Worm (Caenorhabditis elegans): ENCODE data around the gene C07E3.3.

Gene C07E3.3

ce11 chrII:10360487-10360886 lies 3.2 kb upstream of the C07E3.3 start, which contains the start of gene C07E3.4:
C07E3.4 (plus strand) TSS chrII:10360787.
- no peak for TF ChIP-seq nhr-10 (tag; optimal IDR thresholded peaks at IDR 0.05)
- TF ChIP-seq mab-5 (tag; optimal IDR thresholded peaks at IDR 0.05) = no peak
- TF ChIP-seq blmp-1 (tag; optimal IDR thresholded peaks at IDR 0.05; ENCODE audit: insufficient read depth) = no peak
- no peak for TF ChIP-seq nhr-237 (tag; optimal IDR thresholded peaks at IDR 0.05)
- no peak for TF ChIP-seq gmeb-1 (tag; optimal IDR thresholded peaks at IDR 0.05)
- no peak for TF ChIP-seq elt-1 (tag; optimal IDR thresholded peaks at IDR 0.05)
- no peak for TF ChIP-seq ceh-16 (tag; optimal IDR thresholded peaks at IDR 0.05)
- TF ChIP-seq zag-1 (tag; optimal IDR thresholded peaks at IDR 0.05) = no peak

DNA sequence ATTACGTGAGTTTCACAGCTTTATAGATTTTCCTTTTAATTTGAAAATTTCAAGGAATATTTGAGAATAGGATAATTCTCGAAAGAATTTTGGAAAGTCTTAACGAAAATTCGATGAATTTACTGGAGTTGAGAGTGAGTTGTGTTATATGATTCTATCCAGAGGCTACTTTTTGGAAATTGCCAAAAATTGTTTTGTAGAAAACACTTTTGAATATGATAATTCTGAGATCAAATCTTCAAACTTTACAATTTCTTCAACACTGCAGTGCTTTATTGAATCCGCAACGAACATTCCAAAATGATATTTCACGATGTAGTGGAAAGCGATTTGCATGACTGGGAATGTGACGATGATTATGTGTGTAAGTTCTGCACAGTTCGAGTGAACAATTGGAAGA lies 5.4 kb downstream of the C07E3.3 start, which contains the start of gene C07E3.8:
Gene C07E3.8 (plus strand): TSS at position 301 of the 400 bp plus-strand sequence.
- TF ChIP-seq blmp-1 (tag; optimal IDR thresholded peaks at IDR 0.05; ENCODE audit: insufficient read depth) = no peak
- TF ChIP-seq ceh-16 (tag; optimal IDR thresholded peaks at IDR 0.05) = no peak

ce11 chrII:10350487-10350886 lies 6.8 kb downstream of the C07E3.3 start, which contains the start of gene C07E3.9:
C07E3.9 (plus strand) TSS chrII:10350756.
- TF ChIP-seq nhr-21 (tag; optimal IDR thresholded peaks at IDR 0.05) (no peak), unc-55 (GFP tag; optimal IDR thresholded peaks at IDR 0.05) (peak; percentile 74), lsy-2 (tag; optimal IDR thresholded peaks at IDR 0.05) (peak; percentile 4 to 72), gmeb-1 (tag; optimal IDR thresholded peaks at IDR 0.05) (peak; percentile 91), alr-1 (tag; optimal IDR thresholded peaks at IDR 0.05) (no peak), skn-1 (tag; optimal IDR thresholded peaks at IDR 0.05) (peak; percentile 9), unc-62 (GFP tag; optimal IDR thresholded peaks at IDR 0.05) (no peak), fos-1 (tag; optimal IDR thresholded peaks at IDR 0.05) (no peak), C34F6.9 (tag; optimal IDR thresholded peaks at IDR 0.05) (peak; percentile 56), nhr-129 (tag; optimal IDR thresholded peaks at IDR 0.05) (peak; percentile 50), R02D3.7 (tag; optimal IDR thresholded peaks at IDR 0.05) (peak; percentile 8)

DNA sequence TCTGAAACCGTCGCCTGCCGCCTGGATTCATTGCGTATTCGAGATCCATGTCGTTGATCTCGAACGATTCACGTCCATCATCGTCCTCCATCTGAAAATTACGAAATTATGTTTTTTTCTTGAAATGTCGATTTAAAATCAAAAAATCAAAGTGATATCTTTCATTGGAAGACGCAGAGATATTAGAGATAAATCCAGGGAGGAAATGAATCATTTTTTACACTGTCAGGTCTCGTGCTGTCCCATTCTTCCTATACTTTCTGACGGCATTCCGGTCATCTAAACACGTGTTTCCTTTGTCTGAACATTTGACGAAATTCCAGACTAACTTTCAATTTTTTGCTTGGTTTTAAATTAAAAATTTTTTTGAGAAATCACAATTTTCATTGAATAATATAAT lies 7.4 kb downstream of the C07E3.3 start, which contains the start of gene stip-1:
Gene stip-1 (minus strand): TSS at position 98 of the 400 bp plus-strand sequence.
- TF ChIP-seq mab-5 (tag; optimal IDR thresholded peaks at IDR 0.05) = peak; percentile 24
- no peak for TF ChIP-seq nhr-11 (tag; optimal IDR thresholded peaks at IDR 0.05)

- TF ChIP-seq mab-5 (tag; optimal IDR thresholded peaks at IDR 0.05) = no peak
- TF ChIP-seq gmeb-1 (tag; optimal IDR thresholded peaks at IDR 0.05) = no peak
- TF ChIP-seq ztf-11 (tag; optimal IDR thresholded peaks at IDR 0.05) = no peak
- no peak for TF ChIP-seq ztf-1 (GFP tag; conservative IDR thresholded peaks at IDR 0.05)
- TF ChIP-seq nhr-25 (tag; optimal IDR thresholded peaks at IDR 0.05) = no peak
- TF ChIP-seq nhr-77 (tag; optimal IDR thresholded peaks at IDR 0.05) = no peak
- no peak for TF ChIP-seq elt-3 (tag; optimal IDR thresholded peaks at IDR 0.05)
- no peak for TF ChIP-seq lin-39 (tag; optimal IDR thresholded peaks at IDR 0.05)
- no peak for TF ChIP-seq nhr-129 (tag; optimal IDR thresholded peaks at IDR 0.05)
- TF ChIP-seq ceh-16 (tag; optimal IDR thresholded peaks at IDR 0.05) = no peak
- TF ChIP-seq zag-1 (tag; optimal IDR thresholded peaks at IDR 0.05) = no peak
- TF ChIP-seq nhr-237 (tag; optimal IDR thresholded peaks at IDR 0.05) = no peak
- TF ChIP-seq ama-1 (optimal IDR thresholded peaks at IDR 0.05) = no peak
These were observed 11.2 kb downstream of the C07E3.3 start, which contains the start of gene C07E3.10 for ce11 chrII:10346075-10346474. C07E3.10 (plus strand) TSS chrII:10346375.

ce11 chrII:10345012-10345411 lies 12.3 kb downstream of the C07E3.3 start, which contains the start of gene pro-2:
pro-2 (minus strand) TSS chrII:10345112.
- no peak for TF ChIP-seq ztf-11 (tag; optimal IDR thresholded peaks at IDR 0.05)
- no peak for TF ChIP-seq egl-27 (tag; optimal IDR thresholded peaks at IDR 0.05)
- TF ChIP-seq blmp-1 (tag; optimal IDR thresholded peaks at IDR 0.05; ENCODE audit: insufficient read depth) = no peak
- TF ChIP-seq skn-1 (tag; optimal IDR thresholded peaks at IDR 0.05) = no peak
- no peak for TF ChIP-seq nhr-25 (tag; optimal IDR thresholded peaks at IDR 0.05)
- TF ChIP-seq mdl-1 (tag; optimal IDR thresholded peaks at IDR 0.05) = no peak
- no peak for TF ChIP-seq mab-5 (tag; optimal IDR thresholded peaks at IDR 0.05)

DNA sequence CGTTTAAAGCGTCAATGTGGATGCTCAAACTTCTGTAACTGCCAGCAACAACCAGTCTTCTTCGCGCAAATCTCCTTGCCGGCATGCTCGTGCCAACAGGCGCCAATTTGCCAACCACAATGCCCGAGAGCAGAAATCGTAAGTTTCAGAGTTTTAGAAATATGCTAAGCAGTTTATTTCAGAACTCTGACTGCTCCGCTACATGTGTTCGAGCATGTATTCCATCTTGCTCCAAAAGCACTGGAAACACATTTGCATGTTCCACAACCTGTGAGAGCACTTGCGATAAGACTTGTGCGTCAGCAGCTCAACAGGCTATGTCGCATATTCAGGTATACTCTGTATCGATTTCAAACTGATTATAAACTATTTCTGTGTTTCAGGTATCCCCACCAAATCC lies 27.6 kb downstream of the C07E3.3 start:
- TF ChIP-seq peb-1 (tag; optimal IDR thresholded peaks at IDR 0.05) = no peak
- TF ChIP-seq ama-1 (optimal IDR thresholded peaks at IDR 0.05) = no peak
- TF ChIP-seq lin-13 (GFP tag; optimal IDR thresholded peaks at IDR 0.05) = no peak
- no peak for TF ChIP-seq ztf-1 (GFP tag; conservative IDR thresholded peaks at IDR 0.05)
- TF ChIP-seq lsy-2 (tag; optimal IDR thresholded peaks at IDR 0.05) = no peak
- TF ChIP-seq egl-27 (tag; optimal IDR thresholded peaks at IDR 0.05) = no peak
- TF ChIP-seq nhr-6 (tag; optimal IDR thresholded peaks at IDR 0.05) = no peak
- no peak for TF ChIP-seq C34F6.9 (tag; optimal IDR thresholded peaks at IDR 0.05)
- TF ChIP-seq mab-5 (tag; optimal IDR thresholded peaks at IDR 0.05) = no peak
- no peak for TF ChIP-seq nhr-12 (tag; optimal IDR thresholded peaks at IDR 0.05)
- no peak for TF ChIP-seq R02D3.7 (tag; optimal IDR thresholded peaks at IDR 0.05)
- no peak for TF ChIP-seq sma-3 (GFP tag; optimal IDR thresholded peaks at IDR 0.05)
- no peak for TF ChIP-seq ZK546.5 (tag; optimal IDR thresholded peaks at IDR 0.05)
- TF ChIP-seq Y55F3AM.14 (GFP tag; optimal IDR thresholded peaks at IDR 0.05) = no peak
